Worm (Caenorhabditis elegans): ENCODE measurements around the gene F08B12.4.

ce11 chrX:11426647-11427046 lies 19.1 kb upstream of the F08B12.4 start:
- no peak for TF ChIP-seq duxl-1 (tag; optimal IDR thresholded peaks at IDR 0.05; ENCODE audit: poor library complexity)
- no peak for TF ChIP-seq sdz-12 (GFP tag; optimal IDR thresholded peaks at IDR 0.05)
- no peak for TF ChIP-seq unc-130 (GFP tag; optimal IDR thresholded peaks at IDR 0.05)

Measured in whole organism, L4 larva.